Worm (Caenorhabditis elegans): ENCODE results near the gene lido-15.

DNA sequence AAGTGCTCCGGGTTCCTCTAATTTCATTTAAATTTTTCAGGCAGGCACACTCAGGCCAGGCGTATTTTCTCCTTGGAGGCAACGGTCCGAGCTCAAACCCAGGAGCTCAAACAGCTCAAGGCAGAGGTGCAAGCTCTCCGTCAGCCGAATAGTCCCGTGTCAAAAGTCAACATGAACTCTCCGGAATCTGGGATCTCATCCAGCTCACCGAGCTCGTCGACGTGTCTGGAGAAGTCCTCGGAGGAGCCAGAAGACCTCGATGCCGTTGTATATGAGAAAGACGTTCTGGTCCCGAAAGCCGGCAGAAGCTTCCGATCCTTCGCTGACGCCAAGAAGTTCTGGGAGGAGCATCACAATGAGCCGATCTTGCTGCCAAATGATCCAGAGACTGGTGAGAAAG, 26.3 kb upstream of the lido-15 start:
- TF ChIP-seq W03F9.2 (tag; optimal IDR thresholded peaks at IDR 0.05) (no peak), dao-5 (tag; optimal IDR thresholded peaks at IDR 0.05) (no peak)

Measured in whole organism, L4/young adult.